Fruit fly (Drosophila melanogaster): ENCODE measurements around the gene MAPk-Ak2.

DNA sequence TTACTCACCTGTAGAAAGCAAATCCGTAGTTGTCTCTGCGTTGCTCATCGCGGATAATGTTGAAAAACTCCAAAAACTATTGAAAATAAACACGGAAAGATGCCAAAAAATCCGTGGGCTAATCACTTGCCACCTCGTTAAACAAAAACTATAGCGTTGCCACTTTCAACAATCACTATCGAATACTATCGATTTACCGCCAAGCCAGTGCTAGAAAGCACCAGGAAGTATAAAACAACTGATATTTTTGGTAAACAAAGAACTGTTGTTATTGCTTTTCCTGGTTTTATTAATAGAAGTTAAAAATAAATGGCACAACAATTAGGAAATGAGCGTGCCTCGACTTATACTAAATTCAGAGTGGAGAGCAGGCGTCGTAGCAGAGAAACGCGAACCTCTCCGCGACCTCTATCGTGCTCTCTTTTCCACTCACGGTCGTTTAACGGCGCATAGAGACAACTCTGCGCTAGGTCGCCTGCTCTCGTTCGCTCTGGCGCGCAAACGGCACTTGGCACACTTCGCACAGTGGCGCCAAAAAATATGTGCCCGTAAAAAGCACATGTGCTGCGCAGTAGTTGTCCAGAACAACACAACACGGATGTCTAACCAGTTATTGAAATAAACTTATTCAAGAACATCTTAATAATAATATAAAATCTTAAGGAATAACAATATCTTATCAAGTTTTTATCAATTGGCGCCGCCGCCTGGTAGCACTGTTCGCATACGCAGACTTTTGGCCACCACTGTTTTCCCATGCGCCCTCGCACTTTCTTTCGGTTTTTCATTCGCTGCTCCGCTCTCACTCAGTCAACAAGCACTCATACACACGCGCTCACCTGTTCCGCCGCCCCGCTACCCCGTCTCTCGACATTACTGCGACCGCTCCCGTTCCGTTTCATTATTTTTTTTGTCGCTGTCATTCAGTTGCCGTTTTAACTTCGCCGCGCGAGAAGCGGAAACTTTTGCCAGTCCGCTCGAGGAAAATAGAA, 8.9 kb downstream of the MAPk-Ak2 start, which contains the start of the genes lin-52 and CG15771:
- TF ChIP-seq h (optimal IDR thresholded peaks at IDR 0.05): no peak
- TF ChIP-seq ttk (optimal IDR thresholded peaks at IDR 0.05): no peak
- TF ChIP-seq Sin3A (optimal IDR thresholded peaks at IDR 0.05): no peak
- TF ChIP-seq insv (optimal IDR thresholded peaks at IDR 0.05): no peak
- TF ChIP-seq psq (optimal IDR thresholded peaks at IDR 0.05): no peak
- TF ChIP-seq Myc (optimal IDR thresholded peaks at IDR 0.05): no peak
